Worm (Caenorhabditis elegans) whole organism, L1 larva: ENCODE results near the gene fbxa-56.
A peak's percentile ranks its signal among the peaks of the same experiment; 100 is the strongest.

Source experiments
- C16A3.4 ChIP-seq: fragments of 150-350 bp; optimal IDR thresholded peaks from 2 replicates; lab custom pipeline; 2014; ENCODE audit warnings: missing biosample characterization, missing genetic modification characterization
- F16B12.6 ChIP-seq: fragments of 150-350 bp; optimal IDR thresholded peaks from 2 replicates; lab custom pipeline; 2014; ENCODE audit warnings: missing biosample characterization, missing genetic modification characterization
- alr-1 ChIP-seq: fragments of 200-800 bp; sonication (Bioruptor generic); optimal IDR thresholded peaks from 2 replicates; lab custom pipeline; 2018; ENCODE audit warnings: borderline replicate concordance, mild to moderate bottlenecking, missing genetic modification characterization, missing compliant biosample characterization
- blmp-1 ChIP-seq: fragments of 150-350 bp; optimal IDR thresholded peaks from 2 replicates; lab custom pipeline; 2014; ENCODE audit warnings: missing biosample characterization, missing genetic modification characterization
- ceh-82 ChIP-seq, 3 experiments: fragments of 150-350 bp in 1 of 3; sonication (generic microtip) in 2 of 3; optimal IDR thresholded peaks; 2 replicates each; lab custom pipeline; 2014 to 2017; ENCODE audit warnings: missing biosample characterization in 3 of 3, missing genetic modification characterization in 3 of 3
- ceh-90 ChIP-seq: sonication (generic microtip); optimal IDR thresholded peaks from 2 replicates; lab custom pipeline; 2016; ENCODE audit warnings: missing genetic modification characterization, missing compliant biosample characterization
- dpl-1 ChIP-seq, 3 experiments: fragments of 150-350 bp in 2 of 3; sonication (generic microtip) in 1 of 3; optimal IDR thresholded peaks; 2 replicates each; lab custom pipeline; 2014 to 2017; ENCODE audit warnings: missing biosample characterization in 3 of 3, missing genetic modification characterization in 3 of 3, missing genetic modification reagents in 3 of 3
- dsc-1 ChIP-seq: sonication (generic microtip); optimal IDR thresholded peaks from 2 replicates; lab custom pipeline; 2016; ENCODE audit warnings: mild to moderate bottlenecking, missing genetic modification characterization, missing compliant biosample characterization
- efl-1 ChIP-seq, 4 experiments: fragments of 150-350 bp; optimal IDR thresholded peaks in 3 of 4; peaks in 1 of 4; 1 replicate in 1 of 4; 2 replicates in 3 of 4; lab custom pipeline; 2014; ENCODE audit warnings: missing biosample characterization in 2 of 4, missing genetic modification characterization in 2 of 4, missing genetic modification reagents in 2 of 4
- elt-3 ChIP-seq, 6 experiments: fragments of 150-350 bp in 1 of 6; sonication (generic microtip); optimal IDR thresholded peaks; 2 replicates each; lab custom pipeline; 2017 to 2018; ENCODE audit warnings: missing biosample characterization in 6 of 6, missing genetic modification characterization in 6 of 6, inconsistent platforms in 1 of 6
- fkh-4 ChIP-seq: sonication (generic microtip); optimal IDR thresholded peaks from 2 replicates; lab custom pipeline; 2016; ENCODE audit warnings: missing compliant biosample characterization, missing genetic modification characterization, borderline replicate concordance
- fos-1 ChIP-seq: fragments of 150-350 bp; optimal IDR thresholded peaks from 2 replicates; lab custom pipeline; 2014; ENCODE audit warnings: missing biosample characterization, missing genetic modification characterization
- isw-1 ChIP-seq: fragments of 200-800 bp; sonication (Bioruptor generic); IDR thresholded peaks from 2 replicates; pipeline ENCODE4 v1.3.6; 2022; ENCODE audit warnings: missing genetic modification characterization, missing compliant biosample characterization
- jun-1 ChIP-seq: fragments of 150-350 bp; optimal IDR thresholded peaks from 2 replicates; lab custom pipeline; 2014; ENCODE audit warnings: missing biosample characterization, missing genetic modification reagents, missing genetic modification characterization
- lin-14 ChIP-seq: fragments of 200-800 bp; sonication (Bioruptor generic); optimal IDR thresholded peaks from 2 replicates; lab custom pipeline; 2018; ENCODE audit warnings: mild to moderate bottlenecking, missing genetic modification characterization, moderate library complexity, missing compliant biosample characterization
- lin-15B ChIP-seq: fragments of 150-350 bp; sonication (generic microtip); optimal IDR thresholded peaks from 3 replicates; lab custom pipeline; 2014; ENCODE audit warnings: missing biosample characterization, missing genetic modification characterization
- lin-35 ChIP-seq, 2 experiments: fragments of 150-350 bp; optimal IDR thresholded peaks; 2 replicates each; lab custom pipeline; 2014; ENCODE audit warnings: missing biosample characterization in 2 of 2, missing genetic modification characterization in 2 of 2, missing genetic modification reagents in 2 of 2
- lir-3 ChIP-seq: sonication (generic microtip); optimal IDR thresholded peaks from 2 replicates; lab custom pipeline; 2016; ENCODE audit warnings: mild to moderate bottlenecking, missing genetic modification characterization, moderate library complexity, missing compliant biosample characterization; ENCODE audit not compliant: poor library complexity
- lsy-2 ChIP-seq, 2 experiments: fragments of 150-350 bp; optimal IDR thresholded peaks; 2 replicates each; lab custom pipeline; 2014; ENCODE audit warnings: missing biosample characterization in 2 of 2, missing genetic modification characterization in 2 of 2
- mab-9 ChIP-seq: fragments of 200-800 bp; sonication (Bioruptor generic); IDR thresholded peaks from 2 replicates; pipeline ENCODE4 v1.3.6; 2022; ENCODE audit warnings: missing genetic modification reagents, missing genetic modification characterization, missing compliant biosample characterization
- mef-2 ChIP-seq: fragments of 150-350 bp; optimal IDR thresholded peaks from 2 replicates; lab custom pipeline; 2014; ENCODE audit warnings: missing biosample characterization, missing genetic modification characterization
- nhr-19 ChIP-seq: fragments of 200-800 bp; sonication (Bioruptor generic); conservative IDR thresholded peaks from 2 replicates; pipeline ENCODE4 v1.3.6; 2022; ENCODE audit warnings: missing genetic modification characterization, missing compliant biosample characterization
- nhr-20 ChIP-seq: sonication (generic microtip); optimal IDR thresholded peaks from 2 replicates; lab custom pipeline; 2016; ENCODE audit warnings: mild to moderate bottlenecking, missing genetic modification characterization, missing compliant biosample characterization
- nhr-237 ChIP-seq: fragments of 150-350 bp; optimal IDR thresholded peaks from 2 replicates; lab custom pipeline; 2014; ENCODE audit warnings: missing biosample characterization, missing genetic modification characterization
- nhr-47 ChIP-seq: sonication (generic microtip); optimal IDR thresholded peaks from 2 replicates; lab custom pipeline; 2016; ENCODE audit warnings: mild to moderate bottlenecking, missing genetic modification characterization, moderate library complexity, missing compliant biosample characterization
- nhr-71 ChIP-seq: sonication (generic microtip); optimal IDR thresholded peaks from 2 replicates; lab custom pipeline; 2016; ENCODE audit warnings: mild to moderate bottlenecking, missing genetic modification characterization, moderate library complexity, missing compliant biosample characterization
- nhr-85 ChIP-seq: sonication (generic microtip); peaks from one replicate; lab custom pipeline; 2016; ENCODE audit warnings: missing genetic modification characterization, inconsistent platforms, missing compliant biosample characterization
- nhr-90 ChIP-seq: sonication (generic microtip); optimal IDR thresholded peaks from 2 replicates; lab custom pipeline; 2016; ENCODE audit warnings: mild to moderate bottlenecking, missing genetic modification characterization, missing compliant biosample characterization; ENCODE audit not compliant: poor library complexity
- rnt-1 ChIP-seq: sonication (generic microtip); optimal IDR thresholded peaks from 2 replicates; lab custom pipeline; 2016; ENCODE audit warnings: mild to moderate bottlenecking, missing genetic modification characterization, moderate library complexity, missing compliant biosample characterization
- skn-1 ChIP-seq: fragments of 150-350 bp; optimal IDR thresholded peaks from 2 replicates; lab custom pipeline; 2014; ENCODE audit warnings: missing biosample characterization, missing genetic modification characterization
- snu-23 ChIP-seq: sonication (generic microtip); optimal IDR thresholded peaks from 2 replicates; lab custom pipeline; 2016; ENCODE audit warnings: missing genetic modification characterization, missing compliant biosample characterization
- sptf-1 ChIP-seq: fragments of 150-350 bp; optimal IDR thresholded peaks from 2 replicates; lab custom pipeline; 2014; ENCODE audit warnings: missing biosample characterization, missing genetic modification characterization
- swsn-7 ChIP-seq: sonication (generic microtip); optimal IDR thresholded peaks from 2 replicates; lab custom pipeline; 2016; ENCODE audit warnings: missing genetic modification characterization, missing compliant biosample characterization
- unc-130 ChIP-seq: fragments of 150-350 bp; optimal IDR thresholded peaks from 2 replicates; lab custom pipeline; 2017; ENCODE audit warnings: missing biosample characterization, missing genetic modification characterization, inconsistent platforms
- unc-98 ChIP-seq: fragments of 200-800 bp; sonication (Bioruptor generic); IDR thresholded peaks from 2 replicates; pipeline ENCODE4 v1.3.6; 2022; ENCODE audit warnings: missing genetic modification characterization, missing compliant biosample characterization
- ztf-11 ChIP-seq, 2 experiments: sonication (generic microtip); optimal IDR thresholded peaks; 2 replicates each; lab custom pipeline; 2016 to 2017; ENCODE audit warnings: missing genetic modification characterization in 2 of 2, missing biosample characterization in 1 of 2, missing compliant biosample characterization in 1 of 2

Gene fbxa-56

ce11 chrIII:910540-911311 lies 27.1 kb downstream of the fbxa-56 start, which contains the start of the genes F23H11.5 and bra-2:
TSS of gene F23H11.5 (minus strand) at chrIII:910590.
TSS of gene bra-2 (plus strand) at chrIII:911261.
- TF ChIP-seq lin-35 (GFP tag; optimal IDR thresholded peaks at IDR 0.05; lab: Kevin White, UChicago) (peak; percentile 33 to 41), nhr-20 (tag; lab: Kevin White, UChicago) (peak; percentile 1), snu-23 (GFP tag; lab: Kevin White, UChicago) (peak; percentile 44), C16A3.4 (peak; percentile 48), rnt-1 (tag; lab: Kevin White, UChicago) (no peak), lir-3 (tag; lab: Kevin White, UChicago) (peak; percentile 9), ceh-82 (tag; optimal IDR thresholded peaks at IDR 0.05; lab: Kevin White, UChicago) (no peak), ceh-90 (tag; lab: Kevin White, UChicago) (no peak), nhr-47 (tag; lab: Kevin White, UChicago) (peak; percentile 31), nhr-71 (tag; lab: Kevin White, UChicago) (peak; percentile 34), nhr-90 (tag; lab: Kevin White, UChicago) (no peak), blmp-1 (tag; lab: Kevin White, UChicago) (peak; percentile 57), dpl-1 (GFP tag; optimal IDR thresholded peaks at IDR 0.05; lab: Kevin White, UChicago) (peak in 2 of 3 experiments; percentile 27 to 43), F16B12.6 (tag; lab: Kevin White, UChicago) (peak; percentile 27), skn-1 (tag; lab: Kevin White, UChicago) (peak; percentile 14), fkh-4 (no peak), swsn-7 (tag; lab: Kevin White, UChicago) (peak; percentile 5), elt-3 (tag; optimal IDR thresholded peaks at IDR 0.05; lab: Kevin White, UChicago) (peak in 1 of 6 experiments; percentile 5), efl-1 (optimal IDR thresholded peaks at IDR 0.05; lab: Kevin White, UChicago) (peak; percentile 24 to 35), efl-1 (GFP tag; optimal IDR thresholded peaks at IDR 0.05 in 1 of 2; lab: Kevin White, UChicago) (peak; percentile 32 to 79), unc-130 (tag; lab: Kevin White, UChicago) (peak; percentile 36), lsy-2 (tag; optimal IDR thresholded peaks at IDR 0.05; lab: Kevin White, UChicago) (peak; percentile 50 to 82)

- TF ChIP-seq rnt-1 (tag; lab: Kevin White, UChicago): peak; percentile 7
- no peak for TF ChIP-seq blmp-1 (tag; lab: Kevin White, UChicago)
- TF ChIP-seq lsy-2 (tag; optimal IDR thresholded peaks at IDR 0.05; lab: Kevin White, UChicago): peak in 1 of 2 experiments; percentile 4
- TF ChIP-seq nhr-47 (tag; lab: Kevin White, UChicago): peak; percentile 3
- no peak for TF ChIP-seq nhr-90 (tag; lab: Kevin White, UChicago)
- TF ChIP-seq nhr-85 (tag; lab: Kevin White, UChicago): peak; percentile 14
- TF ChIP-seq nhr-237 (tag; lab: Kevin White, UChicago): no peak
- no peak for TF ChIP-seq alr-1 (tag; lab: Kevin White, UChicago)
Observed at ce11 chrIII:909540-909939, 28.3 kb downstream of the fbxa-56 start, which contains the start of gene crls-1. TSS of gene crls-1 (minus strand) at chrIII:909902.

ce11 chrIII:907990-908389 lies 29.9 kb downstream of the fbxa-56 start:
- TF ChIP-seq blmp-1 (tag; lab: Kevin White, UChicago) (peak; percentile 61), snu-23 (GFP tag; lab: Kevin White, UChicago) (peak; percentile 5), jun-1 (peak; percentile 71), isw-1 (GFP tag; lab: Robert Waterston, UW) (no peak), unc-98 (GFP tag; lab: Robert Waterston, UW) (no peak), efl-1 (optimal IDR thresholded peaks at IDR 0.05; lab: Kevin White, UChicago) (peak; percentile 6 to 49), efl-1 (GFP tag; optimal IDR thresholded peaks at IDR 0.05 in 1 of 2; lab: Kevin White, UChicago) (peak in 1 of 2 experiments; percentile 7), ztf-11 (tag; optimal IDR thresholded peaks at IDR 0.05; lab: Kevin White, UChicago) (no peak), lsy-2 (tag; optimal IDR thresholded peaks at IDR 0.05; lab: Kevin White, UChicago) (peak in 1 of 2 experiments; percentile 45), lin-14 (peak; percentile 36), lin-35 (GFP tag; optimal IDR thresholded peaks at IDR 0.05; lab: Kevin White, UChicago) (no peak), sptf-1 (tag; lab: Kevin White, UChicago) (no peak), dsc-1 (no peak), nhr-19 (no peak), mef-2 (no peak), mab-9 (GFP tag; lab: Robert Waterston, UW) (no peak), lin-15B (tag; lab: Kevin White, UChicago) (no peak), fos-1 (tag; lab: Kevin White, UChicago) (peak; percentile 94)
